Worm (Caenorhabditis elegans) whole organism, L1 larva: ENCODE results near the gene C10E2.1.

Source experiments
- C04F5.9 ChIP-seq: sonication (generic microtip); optimal IDR thresholded peaks from 2 replicates; lab custom pipeline; 2016; ENCODE audit warnings: missing genetic modification characterization, missing compliant biosample characterization
- C34B4.2 ChIP-seq: sonication (generic microtip); optimal IDR thresholded peaks from 2 replicates; lab custom pipeline; 2017; ENCODE audit warnings: mild to moderate bottlenecking, missing genetic modification characterization, missing compliant biosample characterization
- Y116A8C.19 ChIP-seq: sonication (generic microtip); optimal IDR thresholded peaks from 2 replicates; lab custom pipeline; 2016; ENCODE audit warnings: missing compliant biosample characterization, missing genetic modification characterization, borderline replicate concordance
- aha-1 ChIP-seq: fragments of 150-350 bp; optimal IDR thresholded peaks from 2 replicates; lab custom pipeline; 2014; ENCODE audit warnings: missing biosample characterization, missing genetic modification characterization
- alr-1 ChIP-seq: fragments of 200-800 bp; sonication (Bioruptor generic); optimal IDR thresholded peaks from 2 replicates; lab custom pipeline; 2018; ENCODE audit warnings: borderline replicate concordance, mild to moderate bottlenecking, missing genetic modification characterization, missing compliant biosample characterization
- ama-1 ChIP-seq: fragments of 150-350 bp; optimal IDR thresholded peaks from 2 replicates; lab custom pipeline; 2014
- blmp-1 ChIP-seq: fragments of 150-350 bp; optimal IDR thresholded peaks from 2 replicates; lab custom pipeline; 2014; ENCODE audit warnings: missing biosample characterization, missing genetic modification characterization
- ceh-63 ChIP-seq: fragments of 200-800 bp; sonication (Bioruptor generic); optimal IDR thresholded peaks from 2 replicates; lab custom pipeline; 2018; ENCODE audit warnings: mild to moderate bottlenecking, missing genetic modification characterization, missing compliant biosample characterization
- ceh-8 ChIP-seq: fragments of 200-800 bp; sonication (Bioruptor generic); optimal IDR thresholded peaks from 2 replicates; lab custom pipeline; 2018; ENCODE audit warnings: mild to moderate bottlenecking, missing genetic modification characterization, moderate library complexity, missing compliant biosample characterization
- ceh-82 ChIP-seq, 3 experiments: fragments of 150-350 bp in 1 of 3; sonication (generic microtip) in 2 of 3; optimal IDR thresholded peaks; 2 replicates each; lab custom pipeline; 2014 to 2017; ENCODE audit warnings: missing biosample characterization in 3 of 3, missing genetic modification characterization in 3 of 3
- ceh-88 ChIP-seq: fragments of 200-800 bp; sonication (Bioruptor generic); IDR thresholded peaks from 2 replicates; pipeline ENCODE4 v1.3.6; 2022; ENCODE audit warnings: missing genetic modification characterization, missing compliant biosample characterization
- ceh-90 ChIP-seq: sonication (generic microtip); optimal IDR thresholded peaks from 2 replicates; lab custom pipeline; 2016; ENCODE audit warnings: missing genetic modification characterization, missing compliant biosample characterization
- dpl-1 ChIP-seq, 3 experiments: fragments of 150-350 bp in 2 of 3; sonication (generic microtip) in 1 of 3; optimal IDR thresholded peaks; 2 replicates each; lab custom pipeline; 2014 to 2017; ENCODE audit warnings: missing biosample characterization in 3 of 3, missing genetic modification characterization in 3 of 3, missing genetic modification reagents in 3 of 3
- dsc-1 ChIP-seq: sonication (generic microtip); optimal IDR thresholded peaks from 2 replicates; lab custom pipeline; 2016; ENCODE audit warnings: mild to moderate bottlenecking, missing genetic modification characterization, missing compliant biosample characterization
- efl-1 ChIP-seq, 4 experiments: fragments of 150-350 bp; optimal IDR thresholded peaks in 3 of 4; peaks in 1 of 4; 1 replicate in 1 of 4; 2 replicates in 3 of 4; lab custom pipeline; 2014; ENCODE audit warnings: missing biosample characterization in 2 of 4, missing genetic modification characterization in 2 of 4, missing genetic modification reagents in 2 of 4
- efl-3 ChIP-seq: fragments of 200-800 bp; sonication (Bioruptor generic); optimal IDR thresholded peaks from 2 replicates; lab custom pipeline; 2018; ENCODE audit warnings: mild to moderate bottlenecking, missing genetic modification characterization, missing compliant biosample characterization
- elt-3 ChIP-seq, 6 experiments: fragments of 150-350 bp in 1 of 6; sonication (generic microtip); optimal IDR thresholded peaks; 2 replicates each; lab custom pipeline; 2017 to 2018; ENCODE audit warnings: missing biosample characterization in 6 of 6, missing genetic modification characterization in 6 of 6, inconsistent platforms in 1 of 6
- fkh-4 ChIP-seq: sonication (generic microtip); optimal IDR thresholded peaks from 2 replicates; lab custom pipeline; 2016; ENCODE audit warnings: missing compliant biosample characterization, missing genetic modification characterization, borderline replicate concordance
- fkh-8 ChIP-seq: sonication (generic microtip); optimal IDR thresholded peaks from 2 replicates; lab custom pipeline; 2016; ENCODE audit warnings: mild to moderate bottlenecking, missing genetic modification characterization, missing compliant biosample characterization
- fos-1 ChIP-seq: fragments of 150-350 bp; optimal IDR thresholded peaks from 2 replicates; lab custom pipeline; 2014; ENCODE audit warnings: missing biosample characterization, missing genetic modification characterization
- irx-1 ChIP-seq: sonication (generic microtip); optimal IDR thresholded peaks from 2 replicates; lab custom pipeline; 2016; ENCODE audit warnings: missing genetic modification characterization, missing compliant biosample characterization
- isw-1 ChIP-seq: fragments of 200-800 bp; sonication (Bioruptor generic); IDR thresholded peaks from 2 replicates; pipeline ENCODE4 v1.3.6; 2022; ENCODE audit warnings: missing genetic modification characterization, missing compliant biosample characterization
- lin-13 ChIP-seq: fragments of 150-350 bp; optimal IDR thresholded peaks from 2 replicates; lab custom pipeline; 2014; ENCODE audit warnings: missing biosample characterization, missing genetic modification reagents, missing genetic modification characterization
- lin-39 ChIP-seq: fragments of 150-350 bp; optimal IDR thresholded peaks from 2 replicates; lab custom pipeline; 2014; ENCODE audit warnings: missing biosample characterization, missing genetic modification reagents, missing genetic modification characterization
- lir-3 ChIP-seq: sonication (generic microtip); optimal IDR thresholded peaks from 2 replicates; lab custom pipeline; 2016; ENCODE audit warnings: mild to moderate bottlenecking, missing genetic modification characterization, moderate library complexity, missing compliant biosample characterization; ENCODE audit not compliant: poor library complexity
- lsy-2 ChIP-seq, 2 experiments: fragments of 150-350 bp; optimal IDR thresholded peaks; 2 replicates each; lab custom pipeline; 2014; ENCODE audit warnings: missing biosample characterization in 2 of 2, missing genetic modification characterization in 2 of 2
- mab-9 ChIP-seq: fragments of 200-800 bp; sonication (Bioruptor generic); IDR thresholded peaks from 2 replicates; pipeline ENCODE4 v1.3.6; 2022; ENCODE audit warnings: missing genetic modification reagents, missing genetic modification characterization, missing compliant biosample characterization
- mdl-1 ChIP-seq, 2 experiments: fragments of 150-350 bp; optimal IDR thresholded peaks; 2 replicates each; lab custom pipeline; 2014 to 2017; ENCODE audit warnings: missing biosample characterization in 2 of 2, missing genetic modification characterization in 2 of 2, inconsistent platforms in 1 of 2
- mef-2 ChIP-seq: fragments of 150-350 bp; optimal IDR thresholded peaks from 2 replicates; lab custom pipeline; 2014; ENCODE audit warnings: missing biosample characterization, missing genetic modification characterization
- mep-1 ChIP-seq: fragments of 150-350 bp; optimal IDR thresholded peaks from 2 replicates; lab custom pipeline; 2014; ENCODE audit warnings: missing biosample characterization, missing genetic modification characterization
- nhr-237 ChIP-seq: fragments of 150-350 bp; optimal IDR thresholded peaks from 2 replicates; lab custom pipeline; 2014; ENCODE audit warnings: missing biosample characterization, missing genetic modification characterization
- nhr-71 ChIP-seq: sonication (generic microtip); optimal IDR thresholded peaks from 2 replicates; lab custom pipeline; 2016; ENCODE audit warnings: mild to moderate bottlenecking, missing genetic modification characterization, moderate library complexity, missing compliant biosample characterization
- nhr-77 ChIP-seq: fragments of 150-350 bp; optimal IDR thresholded peaks from 2 replicates; lab custom pipeline; 2014; ENCODE audit warnings: missing biosample characterization, missing genetic modification characterization
- nhr-85 ChIP-seq: sonication (generic microtip); peaks from one replicate; lab custom pipeline; 2016; ENCODE audit warnings: missing genetic modification characterization, inconsistent platforms, missing compliant biosample characterization
- nhr-90 ChIP-seq: sonication (generic microtip); optimal IDR thresholded peaks from 2 replicates; lab custom pipeline; 2016; ENCODE audit warnings: mild to moderate bottlenecking, missing genetic modification characterization, missing compliant biosample characterization; ENCODE audit not compliant: poor library complexity
- pax-3 ChIP-seq: fragments of 200-800 bp; sonication (Bioruptor generic); optimal IDR thresholded peaks from 2 replicates; lab custom pipeline; 2018; ENCODE audit warnings: mild to moderate bottlenecking, missing genetic modification characterization, moderate library complexity, missing compliant biosample characterization
- pqm-1 ChIP-seq: sonication (generic microtip); optimal IDR thresholded peaks from 3 replicates; lab custom pipeline; 2017; ENCODE audit warnings: missing biosample characterization, missing genetic modification characterization
- rnt-1 ChIP-seq: sonication (generic microtip); optimal IDR thresholded peaks from 2 replicates; lab custom pipeline; 2016; ENCODE audit warnings: mild to moderate bottlenecking, missing genetic modification characterization, moderate library complexity, missing compliant biosample characterization
- sox-4 ChIP-seq: sonication (generic microtip); optimal IDR thresholded peaks from 2 replicates; lab custom pipeline; 2016; ENCODE audit warnings: missing genetic modification characterization, missing compliant biosample characterization
- sptf-1 ChIP-seq: fragments of 150-350 bp; optimal IDR thresholded peaks from 2 replicates; lab custom pipeline; 2014; ENCODE audit warnings: missing biosample characterization, missing genetic modification characterization
- sup-37 ChIP-seq: fragments of 200-800 bp; sonication (Bioruptor generic); optimal IDR thresholded peaks from 2 replicates; lab custom pipeline; 2018; ENCODE audit warnings: mild to moderate bottlenecking, missing genetic modification characterization, missing compliant biosample characterization
- swsn-7 ChIP-seq: sonication (generic microtip); optimal IDR thresholded peaks from 2 replicates; lab custom pipeline; 2016; ENCODE audit warnings: missing genetic modification characterization, missing compliant biosample characterization
- tlp-1 ChIP-seq: fragments of 150-350 bp; optimal IDR thresholded peaks from 2 replicates; lab custom pipeline; 2014; ENCODE audit warnings: missing biosample characterization, missing genetic modification characterization
- unc-130 ChIP-seq: fragments of 150-350 bp; optimal IDR thresholded peaks from 2 replicates; lab custom pipeline; 2017; ENCODE audit warnings: missing biosample characterization, missing genetic modification characterization, inconsistent platforms
- unc-30 ChIP-seq: sonication (generic microtip); optimal IDR thresholded peaks from 2 replicates; lab custom pipeline; 2017; ENCODE audit warnings: missing biosample characterization, missing genetic modification characterization
- unc-62 ChIP-seq: fragments of 150-350 bp; optimal IDR thresholded peaks from 2 replicates; lab custom pipeline; 2014; ENCODE audit warnings: missing biosample characterization, missing genetic modification reagents, missing genetic modification characterization
- unc-98 ChIP-seq: fragments of 200-800 bp; sonication (Bioruptor generic); IDR thresholded peaks from 2 replicates; pipeline ENCODE4 v1.3.6; 2022; ENCODE audit warnings: missing genetic modification characterization, missing compliant biosample characterization
- xbp-1 ChIP-seq: sonication (generic microtip); optimal IDR thresholded peaks from 2 replicates; lab custom pipeline; 2016; ENCODE audit warnings: missing genetic modification characterization, missing compliant biosample characterization
- zag-1 ChIP-seq: fragments of 150-350 bp; optimal IDR thresholded peaks from 2 replicates; lab custom pipeline; 2014; ENCODE audit warnings: missing biosample characterization, missing genetic modification characterization
- zip-4 ChIP-seq: fragments of 200-800 bp; sonication (Bioruptor generic); optimal IDR thresholded peaks from 2 replicates; lab custom pipeline; 2018; ENCODE audit warnings: mild to moderate bottlenecking, missing genetic modification characterization, moderate library complexity, missing compliant biosample characterization
- ztf-11 ChIP-seq, 2 experiments: sonication (generic microtip); optimal IDR thresholded peaks; 2 replicates each; lab custom pipeline; 2016 to 2017; ENCODE audit warnings: missing genetic modification characterization in 2 of 2, missing biosample characterization in 1 of 2, missing compliant biosample characterization in 1 of 2
- ztf-4 ChIP-seq: fragments of 150-350 bp; optimal IDR thresholded peaks from 2 replicates; lab custom pipeline; 2014; ENCODE audit warnings: missing biosample characterization, missing genetic modification characterization

Gene C10E2.1

ce11 chrX:16813606-16814330, 51.1 kb downstream of the C10E2.1 start, which contains the start of gene cas-1:
TSS of gene cas-1 (minus strand) at chrX:16813656.
- no peak for TF ChIP-seq ceh-63
- TF ChIP-seq ama-1 (lab: Kevin White, UChicago): no peak
- no peak for TF ChIP-seq mef-2 (tag; lab: Kevin White, UChicago)
- no peak for TF ChIP-seq nhr-90
- no peak for TF ChIP-seq sptf-1
- TF ChIP-seq fkh-4 (tag; lab: Kevin White, UChicago): no peak
- no peak for TF ChIP-seq elt-3 (tag; optimal IDR thresholded peaks at IDR 0.05; lab: Kevin White, UChicago)
- peak; percentile 3 to 50 (median 40) for TF ChIP-seq dpl-1 (GFP tag; optimal IDR thresholded peaks at IDR 0.05; lab: Kevin White, UChicago)
- TF ChIP-seq Y116A8C.19 (tag; lab: Kevin White, UChicago): no peak
- TF ChIP-seq alr-1 (tag; lab: Kevin White, UChicago): no peak
- TF ChIP-seq zip-4 (GFP tag; lab: Kevin White, UChicago): peak; percentile 85
- no peak for TF ChIP-seq aha-1 (tag; lab: Kevin White, UChicago)
- TF ChIP-seq fkh-8 (tag; lab: Kevin White, UChicago): peak; percentile 17
- no peak for TF ChIP-seq mab-9 (GFP tag; lab: Robert Waterston, UW)
- TF ChIP-seq nhr-71 (tag; lab: Kevin White, UChicago): peak; percentile 28
- no peak for TF ChIP-seq nhr-77 (tag; lab: Kevin White, UChicago)
- no peak for TF ChIP-seq ceh-88 (GFP tag; lab: Robert Waterston, UW)
- no peak for TF ChIP-seq irx-1 (tag; lab: Kevin White, UChicago)
- TF ChIP-seq mdl-1 (tag; optimal IDR thresholded peaks at IDR 0.05; lab: Kevin White, UChicago): no peak
- no peak for TF ChIP-seq unc-62 (GFP tag; lab: Kevin White, UChicago)
- TF ChIP-seq efl-3: no peak
- TF ChIP-seq tlp-1 (tag; lab: Kevin White, UChicago): no peak
- peak in 1 of 3 experiments; percentile 38 for TF ChIP-seq ceh-82 (tag; optimal IDR thresholded peaks at IDR 0.05; lab: Kevin White, UChicago)
- TF ChIP-seq ceh-8 (GFP tag; lab: Kevin White, UChicago): no peak
- TF ChIP-seq efl-1 (optimal IDR thresholded peaks at IDR 0.05; lab: Kevin White, UChicago): peak; percentile 33 to 48
- TF ChIP-seq efl-1 (GFP tag; optimal IDR thresholded peaks at IDR 0.05 in 1 of 2; lab: Kevin White, UChicago): peak; percentile 25 to 91
- no peak for TF ChIP-seq ceh-90 (tag; lab: Kevin White, UChicago)
- no peak for TF ChIP-seq unc-98 (GFP tag; lab: Robert Waterston, UW)
- TF ChIP-seq sup-37 (GFP tag; lab: Kevin White, UChicago): no peak
- no peak for TF ChIP-seq ztf-11 (tag; optimal IDR thresholded peaks at IDR 0.05; lab: Kevin White, UChicago)
- TF ChIP-seq sox-4 (tag; lab: Kevin White, UChicago): no peak
- peak; percentile 30 for TF ChIP-seq blmp-1
- TF ChIP-seq rnt-1 (tag; lab: Kevin White, UChicago): no peak
- no peak for TF ChIP-seq pax-3 (tag; lab: Kevin White, UChicago)
- TF ChIP-seq fos-1 (tag; lab: Kevin White, UChicago): peak; percentile 42
- TF ChIP-seq nhr-85 (tag; lab: Kevin White, UChicago): no peak
- no peak for TF ChIP-seq nhr-237 (tag; lab: Kevin White, UChicago)
- TF ChIP-seq isw-1 (GFP tag; lab: Robert Waterston, UW): no peak
- TF ChIP-seq lir-3: no peak
- TF ChIP-seq xbp-1 (tag; lab: Kevin White, UChicago): no peak
- TF ChIP-seq mep-1 (tag; lab: Kevin White, UChicago): no peak
- TF ChIP-seq pqm-1: no peak
- TF ChIP-seq C04F5.9 (tag; lab: Kevin White, UChicago): no peak
- no peak for TF ChIP-seq lin-39 (tag; lab: Kevin White, UChicago)
- no peak for TF ChIP-seq lin-13 (GFP tag; lab: Kevin White, UChicago)
- TF ChIP-seq C34B4.2 (tag; lab: Kevin White, UChicago): no peak
- TF ChIP-seq ztf-4 (tag; lab: Kevin White, UChicago): no peak
- TF ChIP-seq unc-30 (tag; lab: Kevin White, UChicago): no peak
- TF ChIP-seq lsy-2 (tag; optimal IDR thresholded peaks at IDR 0.05; lab: Kevin White, UChicago): peak in 1 of 2 experiments; percentile 31
- no peak for TF ChIP-seq zag-1
- TF ChIP-seq dsc-1 (tag; lab: Kevin White, UChicago): no peak
- TF ChIP-seq unc-130 (tag; lab: Kevin White, UChicago): no peak
- no peak for TF ChIP-seq swsn-7 (tag; lab: Kevin White, UChicago)
